Fruit fly (Drosophila melanogaster) whole organism, embryonic: Measurements from ENCODE around the gene CG7512.

Experiments
- Asciz ChIP-seq: fragments of 200-800 bp; sonication (Bioruptor generic); optimal IDR thresholded peaks from 2 replicates; lab custom pipeline; 2017; ENCODE audit warnings: missing biosample characterization, mild to moderate bottlenecking, missing genetic modification characterization, missing genetic modification reagents
- BtbVII ChIP-seq: fragments of 200-800 bp; sonication (Bioruptor generic); optimal IDR thresholded peaks from 3 replicates; lab custom pipeline; 2017; ENCODE audit warnings: missing biosample characterization, mild to moderate bottlenecking, missing genetic modification characterization
- CG10209 ChIP-seq: fragments of 200-800 bp; sonication (Bioruptor generic); optimal IDR thresholded peaks from 3 replicates; lab custom pipeline; 2017; ENCODE audit warnings: missing biosample characterization, mild to moderate bottlenecking, missing genetic modification characterization, missing genetic modification reagents
- CG10431 ChIP-seq: fragments of 200-800 bp; sonication (Bioruptor generic); optimal IDR thresholded peaks from 3 replicates; lab custom pipeline; 2018; ENCODE audit warnings: missing biosample characterization, mild to moderate bottlenecking, missing genetic modification characterization
- CG10543 ChIP-seq: fragments of 200-800 bp; sonication (Bioruptor generic); optimal IDR thresholded peaks from 3 replicates; lab custom pipeline; 2017; ENCODE audit warnings: missing biosample characterization, mild to moderate bottlenecking, missing genetic modification characterization, moderate library complexity
- CG11504 ChIP-seq: fragments of 200-800 bp; sonication (Bioruptor generic); optimal IDR thresholded peaks from 3 replicates; lab custom pipeline; 2019; ENCODE audit warnings: missing biosample characterization, mild to moderate bottlenecking, missing genetic modification characterization, moderate library complexity
- CG12155 ChIP-seq: fragments of 200-800 bp; sonication (Bioruptor generic); optimal IDR thresholded peaks from 3 replicates; lab custom pipeline; 2016; ENCODE audit warnings: missing biosample characterization, missing genetic modification characterization
- CG14014 ChIP-seq: fragments of 200-800 bp; sonication (Bioruptor generic); IDR thresholded peaks from 2 replicates; pipeline ENCODE4 v1.3.6; 2022; ENCODE audit warnings: missing biosample characterization, missing genetic modification characterization
- CG14441 ChIP-seq: fragments of 200-800 bp; sonication (Bioruptor generic); IDR thresholded peaks from 2 replicates; pipeline ENCODE4 v1.3.6; 2022; ENCODE audit warnings: missing biosample characterization, missing genetic modification characterization
- CG15011 ChIP-seq: fragments of 200-800 bp; sonication (Bioruptor generic); optimal IDR thresholded peaks from 3 replicates; lab custom pipeline; 2018; ENCODE audit warnings: missing biosample characterization, mild to moderate bottlenecking, missing genetic modification characterization
- CG15601 ChIP-seq: fragments of 200-800 bp; sonication (Bioruptor generic); optimal IDR thresholded peaks from 3 replicates; lab custom pipeline; 2019; ENCODE audit warnings: missing biosample characterization, mild to moderate bottlenecking, missing genetic modification characterization, moderate library complexity
- CG17359 ChIP-seq: fragments of 200-800 bp; sonication (Bioruptor generic); optimal IDR thresholded peaks from 3 replicates; lab custom pipeline; 2018; ENCODE audit warnings: missing biosample characterization, mild to moderate bottlenecking, missing genetic modification characterization, moderate library complexity
- CG17385 ChIP-seq: fragments of 200-800 bp; sonication (Bioruptor generic); optimal IDR thresholded peaks from 3 replicates; lab custom pipeline; 2018; ENCODE audit warnings: missing biosample characterization, mild to moderate bottlenecking, missing genetic modification characterization
- CG17802 ChIP-seq: fragments of 200-800 bp; sonication (Bioruptor generic); optimal IDR thresholded peaks from 2 replicates; lab custom pipeline; 2018; ENCODE audit warnings: missing biosample characterization, mild to moderate bottlenecking, missing genetic modification characterization, moderate library complexity
- CG18599 ChIP-seq: fragments of 200-800 bp; sonication (Bioruptor generic); optimal IDR thresholded peaks from 3 replicates; lab custom pipeline; 2017; ENCODE audit warnings: missing biosample characterization, missing genetic modification characterization, mild to moderate bottlenecking, moderate library complexity, missing genetic modification reagents
- CG2889 ChIP-seq: fragments of 200-800 bp; sonication (Bioruptor generic); IDR thresholded peaks from 3 replicates; pipeline ENCODE4 v1.3.6; 2022; ENCODE audit warnings: missing biosample characterization, missing genetic modification characterization
- CG31365 ChIP-seq: fragments of 200-800 bp; sonication (Bioruptor generic); optimal IDR thresholded peaks from 2 replicates; lab custom pipeline; 2018; ENCODE audit warnings: missing biosample characterization, mild to moderate bottlenecking, missing genetic modification characterization
- CG3281 ChIP-seq: fragments of 200-800 bp; sonication (Bioruptor generic); optimal IDR thresholded peaks from 3 replicates; lab custom pipeline; 2017; ENCODE audit warnings: missing biosample characterization, mild to moderate bottlenecking, missing genetic modification characterization
- CG4328 ChIP-seq: fragments of 200-800 bp; sonication (Bioruptor generic); optimal IDR thresholded peaks from 3 replicates; lab custom pipeline; 2017; ENCODE audit warnings: missing biosample characterization, missing genetic modification reagents, missing genetic modification characterization
- CG5180 ChIP-seq: fragments of 200-800 bp; sonication (Bioruptor generic); optimal IDR thresholded peaks from 3 replicates; lab custom pipeline; 2017; ENCODE audit warnings: missing biosample characterization, missing genetic modification characterization, mild to moderate bottlenecking, moderate library complexity, missing genetic modification reagents
- CG6765 ChIP-seq: fragments of 200-800 bp; sonication (Bioruptor generic); optimal IDR thresholded peaks from 3 replicates; lab custom pipeline; 2017; ENCODE audit warnings: missing biosample characterization, mild to moderate bottlenecking, missing genetic modification characterization
- CG7745 ChIP-seq: fragments of 200-800 bp; sonication (Bioruptor generic); optimal IDR thresholded peaks from 2 replicates; lab custom pipeline; 2018; ENCODE audit warnings: missing biosample characterization, mild to moderate bottlenecking, missing genetic modification characterization, moderate library complexity
- CG8290 ChIP-seq, 3 experiments: fragments of 200-800 bp; sonication (Bioruptor generic); optimal IDR thresholded peaks; 2 replicates each; lab custom pipeline; 2016 to 2019; ENCODE audit warnings: missing biosample characterization in 3 of 3, missing genetic modification characterization in 3 of 3, mild to moderate bottlenecking in 2 of 3, moderate library complexity in 1 of 3
- CG8924 ChIP-seq: fragments of 200-800 bp; optimal IDR thresholded peaks from 3 replicates; lab custom pipeline; 2019; ENCODE audit warnings: missing biosample characterization, mild to moderate bottlenecking, missing genetic modification characterization, moderate library complexity
- CG9797 ChIP-seq: fragments of 200-800 bp; sonication (Bioruptor generic); optimal IDR thresholded peaks from 3 replicates; lab custom pipeline; 2018; ENCODE audit warnings: missing biosample characterization, mild to moderate bottlenecking, missing genetic modification characterization
- Fer3 ChIP-seq: fragments of 200-800 bp; sonication (Bioruptor generic); optimal IDR thresholded peaks from 2 replicates; lab custom pipeline; 2018; ENCODE audit warnings: missing biosample characterization, mild to moderate bottlenecking, missing genetic modification characterization, moderate library complexity
- GATAe ChIP-seq: fragments of 200-800 bp; sonication (Bioruptor generic); conservative IDR thresholded peaks from 2 replicates; pipeline ENCODE4 v1.3.6; 2022; ENCODE audit warnings: missing biosample characterization, missing genetic modification characterization
- H15 ChIP-seq: fragments of 200-800 bp; sonication (Bioruptor generic); IDR thresholded peaks from 3 replicates; pipeline ENCODE4 v1.3.6; 2022; ENCODE audit warnings: missing biosample characterization, missing genetic modification characterization
- Hey ChIP-seq: fragments of 200-800 bp; sonication (Bioruptor generic); optimal IDR thresholded peaks from 3 replicates; lab custom pipeline; 2018; ENCODE audit warnings: missing biosample characterization, mild to moderate bottlenecking, missing genetic modification characterization
- Hmr ChIP-seq: fragments of 200-800 bp; sonication (Bioruptor generic); optimal IDR thresholded peaks from 3 replicates; lab custom pipeline; 2017; ENCODE audit warnings: mild to moderate bottlenecking, missing biosample characterization, missing genetic modification reagents, missing genetic modification characterization
- Myb ChIP-seq: fragments of 200-800 bp; sonication (Bioruptor generic); optimal IDR thresholded peaks from 2 replicates; lab custom pipeline; 2016; ENCODE audit warnings: missing biosample characterization, missing genetic modification characterization
- Nf-YA ChIP-seq: fragments of 200-800 bp; sonication (Bioruptor generic); IDR thresholded peaks from 2 replicates; pipeline ENCODE4 v1.3.6; 2022; ENCODE audit warnings: missing biosample characterization, missing genetic modification characterization
- PHDP ChIP-seq: fragments of 200-800 bp; sonication (Bioruptor generic); optimal IDR thresholded peaks from 3 replicates; lab custom pipeline; 2018; ENCODE audit warnings: missing biosample characterization, mild to moderate bottlenecking, missing genetic modification characterization, moderate library complexity
- Pdp1 ChIP-seq, 2 experiments: fragments of 200-800 bp; sonication (Bioruptor generic); optimal IDR thresholded peaks; 3 replicates each; lab custom pipeline; 2016; ENCODE audit warnings: missing biosample characterization in 2 of 2, missing genetic modification characterization in 2 of 2, mild to moderate bottlenecking in 1 of 2, moderate library complexity in 1 of 2
- Rx ChIP-seq: fragments of 200-800 bp; sonication (Bioruptor generic); IDR thresholded peaks from 2 replicates; pipeline ENCODE4 v1.3.6; 2022; ENCODE audit warnings: missing biosample characterization, missing genetic modification characterization
- az2 ChIP-seq: fragments of 200-800 bp; sonication (Bioruptor generic); optimal IDR thresholded peaks from 3 replicates; lab custom pipeline; 2016; ENCODE audit warnings: missing biosample characterization, missing genetic modification characterization
- caup ChIP-seq: fragments of 200-800 bp; sonication (Bioruptor generic); optimal IDR thresholded peaks from 3 replicates; lab custom pipeline; 2017; ENCODE audit warnings: missing biosample characterization, mild to moderate bottlenecking, missing genetic modification characterization, moderate library complexity; ENCODE audit not compliant: severe bottlenecking
- chinmo ChIP-seq: fragments of 200-800 bp; sonication (Bioruptor generic); IDR thresholded peaks from 4 replicates; pipeline ENCODE4 v1.3.6; 2022; ENCODE audit warnings: missing biosample characterization, missing genetic modification characterization; ENCODE audit not compliant: partially characterized antibody
- fd3F ChIP-seq: fragments of 200-800 bp; sonication (Bioruptor generic); optimal IDR thresholded peaks from 2 replicates; lab custom pipeline; 2018; ENCODE audit warnings: missing biosample characterization, mild to moderate bottlenecking, missing genetic modification characterization, moderate library complexity
- gem ChIP-seq: fragments of 200-800 bp; sonication (Bioruptor generic); optimal IDR thresholded peaks from 2 replicates; lab custom pipeline; 2019; ENCODE audit warnings: missing biosample characterization, mild to moderate bottlenecking, missing genetic modification characterization, moderate library complexity
- grn ChIP-seq: fragments of 200-800 bp; sonication (Bioruptor generic); optimal IDR thresholded peaks from 3 replicates; lab custom pipeline; 2017; ENCODE audit warnings: missing biosample characterization, missing genetic modification characterization
- ind ChIP-seq: fragments of 200-800 bp; sonication (Bioruptor generic); optimal IDR thresholded peaks from 3 replicates; lab custom pipeline; 2016; ENCODE audit warnings: missing biosample characterization, missing genetic modification characterization
- oc ChIP-seq: fragments of 200-800 bp; sonication (Bioruptor generic); optimal IDR thresholded peaks from 2 replicates; lab custom pipeline; 2018; ENCODE audit warnings: missing biosample characterization, mild to moderate bottlenecking, missing genetic modification characterization, moderate library complexity
- pan ChIP-seq, 4 experiments: fragments of >200 bp in 3 of 4; fragments of 200-800 bp in 1 of 4; sonication (Bioruptor generic) in 1 of 4; optimal IDR thresholded peaks in 3 of 4; IDR thresholded peaks in 1 of 4; 2 replicates each; pipeline versions ENCODE4 v1.3.6 to Lab custom; 2017 to 2022; ENCODE audit warnings: missing biosample characterization in 2 of 4, missing genetic modification characterization in 2 of 4, mixed read lengths in 1 of 4
- pros ChIP-seq: fragments of 200-800 bp; sonication (Bioruptor generic); optimal IDR thresholded peaks from 3 replicates; lab custom pipeline; 2019; ENCODE audit warnings: missing biosample characterization, mild to moderate bottlenecking, missing genetic modification characterization, moderate library complexity
- rib ChIP-seq: fragments of 200-800 bp; sonication (Bioruptor generic); IDR thresholded peaks from 2 replicates; pipeline ENCODE4 v1.3.6; 2022; ENCODE audit warnings: missing biosample characterization, missing genetic modification characterization
- sug ChIP-seq: fragments of 200-800 bp; optimal IDR thresholded peaks from 2 replicates; lab custom pipeline; 2019; ENCODE audit warnings: missing biosample characterization, mild to moderate bottlenecking, missing genetic modification characterization, moderate library complexity

CG7512 gene

DNA sequence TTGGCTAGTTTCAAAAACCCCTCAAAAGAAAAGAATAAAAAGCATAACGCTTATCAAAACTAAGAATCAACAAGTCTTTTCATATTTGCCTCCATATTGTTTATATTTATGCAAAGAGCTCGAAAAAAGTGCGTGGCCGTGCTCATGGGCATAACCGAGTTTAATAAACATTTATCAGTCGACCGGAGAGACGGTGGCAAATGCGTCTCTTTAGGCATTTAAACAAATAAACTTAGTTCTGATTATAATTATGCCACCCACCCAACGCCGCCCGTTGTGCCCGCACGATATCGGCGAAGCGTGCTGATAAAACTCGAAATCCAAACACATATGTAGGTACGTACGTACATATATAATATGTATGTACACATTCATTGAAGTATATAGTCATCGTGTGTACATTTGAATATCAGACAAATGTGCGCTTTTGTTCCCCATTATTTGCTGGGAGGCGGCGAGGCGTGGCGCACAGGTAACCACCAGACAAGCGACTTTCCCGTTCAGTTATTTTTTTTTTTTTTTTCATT lies 15.0 kb downstream of the CG7512 start (continued):
- TF ChIP-seq grn (GFP tag; lab: Kevin White, UChicago) (peak; percentile 51), Asciz (GFP tag; lab: Kevin White, UChicago) (peak; percentile 51), CG3281 (peak; percentile 30), chinmo (GFP tag; lab: Robert Waterston, UW) (0 out of 4 replicates have a peak, but pooled peaks have one; percentile 66), CG15011 (GFP tag; lab: Kevin White, UChicago) (peak; percentile 25), sug (tag; lab: Kevin White, UChicago) (peak; percentile 61), oc (tag; lab: Kevin White, UChicago) (no peak), CG31365 (tag; lab: Kevin White, UChicago) (peak; percentile 6), CG7745 (tag; lab: Kevin White, UChicago) (no peak), CG8290 (GFP tag; optimal IDR thresholded peaks at IDR 0.05; lab: Kevin White, UChicago) (no peak), CG8290 (tag; optimal IDR thresholded peaks at IDR 0.05; lab: Kevin White, UChicago) (peak in 1 of 2 experiments; percentile 21), Rx (GFP tag; lab: Robert Waterston, UW) (no peak), CG14014 (peak; percentile 37; the same call in 1 of the 2 replicates), CG17385 (GFP tag; lab: Kevin White, UChicago) (peak; percentile 44), CG18599 (peak; percentile 69), CG5180 (GFP tag; lab: Kevin White, UChicago) (peak; percentile 16), CG14441 (peak; percentile 30; the same call in 1 of the 2 replicates), Nf-YA (peak; percentile 16; the same call in 1 of the 2 replicates), pan (optimal IDR thresholded peaks at IDR 0.05; lab: Kevin White, UChicago) (no peak), pan (GFP tag; optimal IDR thresholded peaks at IDR 0.05 in 1 of 2, IDR thresholded peaks at IDR 0.05 in 1 of 2) (peak in 1 of 2 experiments; percentile 37), CG10543 (GFP tag; lab: Kevin White, UChicago) (peak; percentile 65), gem (peak; percentile 24), CG8924 (tag; lab: Kevin White, UChicago) (peak; percentile 38), GATAe (GFP tag; lab: Robert Waterston, UW) (peak; percentile 45; the same call in 1 of the 2 replicates), pros (GFP tag; lab: Kevin White, UChicago) (peak; percentile 44), Hmr (GFP tag; lab: Kevin White, UChicago) (peak; percentile 28), Myb (peak; percentile 2), CG9797 (GFP tag; lab: Kevin White, UChicago) (no peak), H15 (GFP tag; lab: Robert Waterston, UW) (0 out of 3 replicates have a peak, but pooled peaks have one; percentile 23), CG12155 (GFP tag; lab: Kevin White, UChicago) (no peak), rib (no peak), az2 (GFP tag; lab: Kevin White, UChicago) (no peak), CG17802 (tag; lab: Kevin White, UChicago) (no peak), caup (GFP tag; lab: Kevin White, UChicago) (peak; percentile 23), CG2889 (no peak), CG6765 (peak; percentile 51), CG15601 (tag; lab: Kevin White, UChicago) (peak; percentile 28), Hey (peak; percentile 26), BtbVII (GFP tag; lab: Kevin White, UChicago) (peak; percentile 66), CG10209 (peak; percentile 37), CG11504 (no peak), fd3F (GFP tag; lab: Kevin White, UChicago) (peak; percentile 39), CG10431 (GFP tag; lab: Kevin White, UChicago) (no peak), CG17359 (tag; lab: Kevin White, UChicago) (peak; percentile 13), Pdp1 (GFP tag; optimal IDR thresholded peaks at IDR 0.05; lab: Kevin White, UChicago) (peak in 1 of 2 experiments; percentile 43), PHDP (tag; lab: Kevin White, UChicago) (peak; percentile 47), ind (GFP tag; lab: Kevin White, UChicago) (no peak), CG4328 (GFP tag; lab: Kevin White, UChicago) (peak; percentile 18), Fer3 (tag; lab: Kevin White, UChicago) (peak; percentile 33)
